ENCODE assay signal across 4 fruit fly cellular contexts in genomic region chr3R:21658752-21659468, dm6.
A peak's percentile ranks its signal among the peaks of the same experiment; 100 is the strongest.
TF ChIP-seq lines count a peak whose summit lies in the region.

No protein-coding gene starts in this region.

- TF ChIP-seq CTCF in whole organism, embryonic (GFP tag; optimal IDR thresholded peaks at IDR 0.05; lab: Kevin White, UChicago): no peak

TF ChIP-seq in whole organism, adult, 20 proteins besides CTCF, POLR2A, EP300 and RAD21:
- TF ChIP-seq CG1620 (GFP tag; optimal IDR thresholded peaks at IDR 0.05; lab: Kevin White, UChicago) (no peak), toe (GFP tag; optimal IDR thresholded peaks at IDR 0.05; lab: Kevin White, UChicago) (no peak), kay (GFP tag; lab: Kevin White, UChicago; ENCODE audit: borderline replicate concordance) (peak; percentile 64)

TF ChIP-seq in whole organism, embryonic, 481 proteins besides CTCF, POLR2A, EP300 and RAD21 (continues in another document):
- peak; percentile 14; the same call in 1 of the 3 replicates for TF ChIP-seq CG14050 (GFP tag; IDR thresholded peaks at IDR 0.05; lab: Robert Waterston, UW)
- TF ChIP-seq Neu2 (GFP tag; optimal IDR thresholded peaks at IDR 0.05; lab: Kevin White, UChicago; ENCODE audit: borderline replicate concordance): no peak
- no peak for TF ChIP-seq Fer2 (tag; optimal IDR thresholded peaks at IDR 0.05; lab: Kevin White, UChicago)
- TF ChIP-seq vfl (GFP tag; optimal IDR thresholded peaks at IDR 0.05; lab: Kevin White, UChicago): no peak
- no peak for TF ChIP-seq chm (GFP tag; IDR thresholded peaks at IDR 0.05; lab: Robert Waterston, UW)
- TF ChIP-seq CG30020 (tag; optimal IDR thresholded peaks at IDR 0.05; lab: Kevin White, UChicago): no peak
- no peak for TF ChIP-seq Hr3 (GFP tag; optimal IDR thresholded peaks at IDR 0.05; lab: Kevin White, UChicago)
- TF ChIP-seq CG8478 (optimal IDR thresholded peaks at IDR 0.05; lab: Kevin White, UChicago): no peak
- no peak for TF ChIP-seq lov (optimal IDR thresholded peaks at IDR 0.05; lab: Kevin White, UChicago)
- TF ChIP-seq lov (GFP tag; IDR thresholded peaks at IDR 0.05; lab: Robert Waterston, UW): no peak
- TF ChIP-seq Nf-YC (tag; optimal IDR thresholded peaks at IDR 0.05; lab: Kevin White, UChicago): no peak
- TF ChIP-seq gsb (GFP tag; IDR thresholded peaks at IDR 0.05; lab: Robert Waterston, UW): no peak
- TF ChIP-seq CG34422 (GFP tag; IDR thresholded peaks at IDR 0.05; lab: Robert Waterston, UW): no peak
- no peak for TF ChIP-seq CG30403 (GFP tag; optimal IDR thresholded peaks at IDR 0.05; lab: Kevin White, UChicago)
- TF ChIP-seq Trl (optimal IDR thresholded peaks at IDR 0.05; lab: Kevin White, UChicago): no peak
- no peak for TF ChIP-seq Trl (GFP tag; optimal IDR thresholded peaks at IDR 0.05; lab: Kevin White, UChicago)
- no peak for TF ChIP-seq disco-r (GFP tag; optimal IDR thresholded peaks at IDR 0.05; lab: Kevin White, UChicago)
- TF ChIP-seq CG31365 (tag; optimal IDR thresholded peaks at IDR 0.05; lab: Kevin White, UChicago): no peak
- no peak for TF ChIP-seq CG11695 (GFP tag; IDR thresholded peaks at IDR 0.05; lab: Robert Waterston, UW)
- no peak for TF ChIP-seq CG3838 (GFP tag; optimal IDR thresholded peaks at IDR 0.05; lab: Kevin White, UChicago)
- no peak for TF ChIP-seq prd (optimal IDR thresholded peaks at IDR 0.05; lab: Kevin White, UChicago)
- 0 out of 3 replicates have a peak, but pooled peaks have one; percentile 16 for TF ChIP-seq prd (GFP tag; IDR thresholded peaks at IDR 0.05; lab: Robert Waterston, UW)
- no peak for TF ChIP-seq Ets65A (GFP tag; lab: Kevin White, UChicago)
- TF ChIP-seq ftz-f1 (GFP tag; optimal IDR thresholded peaks at IDR 0.05; lab: Kevin White, UChicago): no peak
- no peak for TF ChIP-seq CG12391 (tag; optimal IDR thresholded peaks at IDR 0.05; lab: Kevin White, UChicago)
- no peak for TF ChIP-seq CG16815 (GFP tag; optimal IDR thresholded peaks at IDR 0.05; lab: Kevin White, UChicago)
- TF ChIP-seq CG11085 (GFP tag; IDR thresholded peaks at IDR 0.05; lab: Robert Waterston, UW): no peak
- no peak for TF ChIP-seq lab (GFP tag; optimal IDR thresholded peaks at IDR 0.05; lab: Kevin White, UChicago)
- TF ChIP-seq NfI (GFP tag; optimal IDR thresholded peaks at IDR 0.05; lab: Kevin White, UChicago): no peak
- no peak for TF ChIP-seq CG34376 (GFP tag; optimal IDR thresholded peaks at IDR 0.05; lab: Kevin White, UChicago)
- TF ChIP-seq CG17186 (GFP tag; optimal IDR thresholded peaks at IDR 0.05; lab: Kevin White, UChicago): no peak

TF ChIP-seq in whole organism, prepupa, 60 proteins besides CTCF, POLR2A, EP300 and RAD21:
- TF ChIP-seq Eip78C (GFP tag; lab: Kevin White, UChicago) (peak; percentile 62), CG3032 (tag; optimal IDR thresholded peaks at IDR 0.05; lab: Kevin White, UChicago) (no peak), fkh (GFP tag; optimal IDR thresholded peaks at IDR 0.05; lab: Kevin White, UChicago) (no peak), svp (GFP tag; lab: Kevin White, UChicago) (peak; percentile 7)

TF ChIP-seq in whole organism, pupa, 21 proteins besides CTCF, POLR2A, EP300 and RAD21:
- TF ChIP-seq Snoo (tag; optimal IDR thresholded peaks at IDR 0.05; lab: Kevin White, UChicago) (no peak), EcR (GFP tag; optimal IDR thresholded peaks at IDR 0.05; lab: Kevin White, UChicago) (peak; percentile 45)
